Fruit fly (Drosophila melanogaster) whole organism, prepupa: ENCODE measurements around the gene RagA-B.
A peak's percentile ranks its signal among the peaks of the same experiment; 100 is the strongest.

Source experiments
- Blimp-1 ChIP-seq: fragments of 200-800 bp; sonication (Bioruptor generic); optimal IDR thresholded peaks from 3 replicates; lab custom pipeline; 2017; ENCODE audit warnings: missing biosample characterization, missing genetic modification characterization, mild to moderate bottlenecking, moderate library complexity, missing genetic modification reagents
- CG10631 ChIP-seq: fragments of 200-800 bp; sonication (Bioruptor generic); optimal IDR thresholded peaks from 2 replicates; lab custom pipeline; 2016; ENCODE audit warnings: missing biosample characterization, missing genetic modification characterization
- CG10669 ChIP-seq: fragments of 200-800 bp; sonication (Bioruptor generic); optimal IDR thresholded peaks from 3 replicates; lab custom pipeline; 2018; ENCODE audit warnings: missing biosample characterization, mild to moderate bottlenecking, missing genetic modification characterization, moderate library complexity
- CG11294 ChIP-seq: fragments of 200-800 bp; sonication (Bioruptor generic); IDR thresholded peaks from 2 replicates; pipeline ENCODE4 v1.3.6; 2022; ENCODE audit warnings: missing biosample characterization, missing genetic modification characterization
- CG11762 ChIP-seq: fragments of 200-800 bp; sonication (Bioruptor generic); optimal IDR thresholded peaks from 3 replicates; lab custom pipeline; 2016; ENCODE audit warnings: missing biosample characterization, missing genetic modification characterization; ENCODE audit not compliant: insufficient read depth
- CG11902 ChIP-seq: fragments of 200-800 bp; sonication (Bioruptor generic); optimal IDR thresholded peaks from 3 replicates; lab custom pipeline; 2016; ENCODE audit warnings: missing biosample characterization, missing genetic modification characterization
- CG15336 ChIP-seq: fragments of 200-800 bp; sonication (Bioruptor generic); IDR thresholded peaks from 2 replicates; pipeline ENCODE4 v1.3.6; 2022; ENCODE audit warnings: missing biosample characterization, missing genetic modification characterization
- CG1621 ChIP-seq: fragments of 200-800 bp; sonication (Bioruptor generic); optimal IDR thresholded peaks from 3 replicates; lab custom pipeline; 2018; ENCODE audit warnings: missing biosample characterization, mild to moderate bottlenecking, missing genetic modification characterization
- CG16779 ChIP-seq: fragments of 200-800 bp; sonication (Bioruptor generic); optimal IDR thresholded peaks from 3 replicates; lab custom pipeline; 2017; ENCODE audit warnings: missing biosample characterization, mild to moderate bottlenecking, missing genetic modification characterization
- CG31627 ChIP-seq: fragments of 200-800 bp; sonication (Bioruptor generic); optimal IDR thresholded peaks from 3 replicates; lab custom pipeline; 2016; ENCODE audit warnings: missing biosample characterization, missing genetic modification characterization
- CG32006 ChIP-seq: fragments of 200-800 bp; sonication (Bioruptor generic); optimal IDR thresholded peaks from 3 replicates; lab custom pipeline; 2017; ENCODE audit warnings: missing biosample characterization, mild to moderate bottlenecking, missing genetic modification characterization
- CG34406 ChIP-seq: fragments of 200-800 bp; sonication (Bioruptor generic); optimal IDR thresholded peaks from 3 replicates; lab custom pipeline; 2016; ENCODE audit warnings: missing biosample characterization, missing genetic modification characterization
- CG3919 ChIP-seq: fragments of 200-800 bp; sonication (Bioruptor generic); optimal IDR thresholded peaks from 3 replicates; lab custom pipeline; 2016; ENCODE audit warnings: missing biosample characterization, missing genetic modification characterization
- CG4318 ChIP-seq: fragments of 200-800 bp; sonication (Bioruptor generic); optimal IDR thresholded peaks from 3 replicates; lab custom pipeline; 2017; ENCODE audit warnings: missing biosample characterization, mild to moderate bottlenecking, missing genetic modification characterization
- CG6163 ChIP-seq: fragments of 200-800 bp; sonication (Bioruptor generic); IDR thresholded peaks from 3 replicates; pipeline ENCODE4 v1.3.6; 2022; ENCODE audit warnings: missing biosample characterization, missing genetic modification characterization
- CG6276 ChIP-seq: fragments of 200-800 bp; sonication (Bioruptor generic); optimal IDR thresholded peaks from 2 replicates; lab custom pipeline; 2017; ENCODE audit warnings: missing biosample characterization, mild to moderate bottlenecking, missing genetic modification characterization
- CG6792 ChIP-seq: fragments of 200-800 bp; sonication (Bioruptor generic); optimal IDR thresholded peaks from 3 replicates; lab custom pipeline; 2016; ENCODE audit warnings: missing biosample characterization, missing genetic modification characterization
- CG6808 ChIP-seq: fragments of 200-800 bp; sonication (Bioruptor generic); optimal IDR thresholded peaks from 3 replicates; lab custom pipeline; 2017; ENCODE audit warnings: missing biosample characterization, missing genetic modification characterization, mild to moderate bottlenecking, moderate library complexity, missing genetic modification reagents
- CG6854 ChIP-seq: fragments of 200-800 bp; sonication (Bioruptor generic); optimal IDR thresholded peaks from 2 replicates; lab custom pipeline; 2017; ENCODE audit warnings: missing biosample characterization, mild to moderate bottlenecking, missing genetic modification characterization
- CG7368 ChIP-seq: fragments of 200-800 bp; sonication (Bioruptor generic); optimal IDR thresholded peaks from 3 replicates; lab custom pipeline; 2016; ENCODE audit warnings: missing biosample characterization, missing genetic modification characterization
- CG8119 ChIP-seq: fragments of 200-800 bp; sonication (Bioruptor generic); IDR thresholded peaks from 3 replicates; pipeline ENCODE4 v1.3.6; 2022; ENCODE audit warnings: missing biosample characterization, missing genetic modification characterization
- Eip75B ChIP-seq: fragments of 200-800 bp; sonication (Bioruptor generic); optimal IDR thresholded peaks from 3 replicates; lab custom pipeline; 2016; ENCODE audit warnings: missing biosample characterization, missing genetic modification characterization
- Eip78C ChIP-seq: fragments of 200-800 bp; sonication (Bioruptor generic); peaks from one replicate; lab custom pipeline; 2016; ENCODE audit warnings: missing biosample characterization, missing genetic modification characterization
- Ets21C ChIP-seq: fragments of 200-800 bp; sonication (Bioruptor generic); optimal IDR thresholded peaks from 3 replicates; lab custom pipeline; 2016; ENCODE audit warnings: missing biosample characterization, missing genetic modification characterization
- Ets96B ChIP-seq: fragments of 200-800 bp; optimal IDR thresholded peaks from 2 replicates; lab custom pipeline; 2019; ENCODE audit warnings: missing biosample characterization, mild to moderate bottlenecking, missing genetic modification characterization, moderate library complexity
- Gug ChIP-seq: fragments of 200-800 bp; sonication (Bioruptor generic); IDR thresholded peaks from 2 replicates; pipeline ENCODE4 v1.3.6; 2022; ENCODE audit warnings: missing biosample characterization, missing genetic modification characterization
- Hr38 ChIP-seq: sonication (Bioruptor generic); optimal IDR thresholded peaks from 2 replicates; lab custom pipeline; 2016; ENCODE audit warnings: missing biosample characterization, missing genetic modification characterization
- Hr39 ChIP-seq: fragments of 200-800 bp; sonication (Bioruptor generic); optimal IDR thresholded peaks from 2 replicates; lab custom pipeline; 2016; ENCODE audit warnings: missing biosample characterization, missing genetic modification characterization
- Hr4 ChIP-seq: fragments of 200-800 bp; sonication (Bioruptor generic); optimal IDR thresholded peaks from 3 replicates; lab custom pipeline; 2016; ENCODE audit warnings: missing biosample characterization, missing genetic modification characterization
- Lpt ChIP-seq: fragments of 200-800 bp; sonication (Bioruptor generic); optimal IDR thresholded peaks from 3 replicates; lab custom pipeline; 2016; ENCODE audit warnings: missing biosample characterization, missing genetic modification characterization
- Smox ChIP-seq: fragments of 200-800 bp; sonication (Bioruptor generic); optimal IDR thresholded peaks from 3 replicates; lab custom pipeline; 2016; ENCODE audit warnings: missing biosample characterization, missing genetic modification characterization
- Sox102F ChIP-seq: fragments of 200-800 bp; sonication (Bioruptor generic); optimal IDR thresholded peaks from 2 replicates; lab custom pipeline; 2016; ENCODE audit warnings: missing biosample characterization, mild to moderate bottlenecking, missing genetic modification characterization
- Sox14 ChIP-seq: fragments of 200-800 bp; sonication (Bioruptor generic); optimal IDR thresholded peaks from 3 replicates; lab custom pipeline; 2016; ENCODE audit warnings: missing biosample characterization, missing genetic modification characterization
- Sox15 ChIP-seq: fragments of 200-800 bp; sonication (Bioruptor generic); optimal IDR thresholded peaks from 3 replicates; lab custom pipeline; 2016; ENCODE audit warnings: missing biosample characterization, missing genetic modification characterization
- achi ChIP-seq: fragments of 200-800 bp; sonication (Bioruptor generic); optimal IDR thresholded peaks from 3 replicates; lab custom pipeline; 2016; ENCODE audit warnings: missing biosample characterization, missing genetic modification characterization
- acj6 ChIP-seq: fragments of 200-800 bp; sonication (Bioruptor generic); optimal IDR thresholded peaks from 3 replicates; lab custom pipeline; 2016; ENCODE audit warnings: missing biosample characterization, missing genetic modification characterization
- cyc ChIP-seq: fragments of 200-800 bp; sonication (Bioruptor generic); optimal IDR thresholded peaks from 3 replicates; lab custom pipeline; 2016; ENCODE audit warnings: missing biosample characterization, missing genetic modification characterization
- dac ChIP-seq: fragments of 200-800 bp; sonication (Bioruptor generic); optimal IDR thresholded peaks from 2 replicates; lab custom pipeline; 2017; ENCODE audit warnings: missing biosample characterization, mild to moderate bottlenecking, missing genetic modification characterization
- eg ChIP-seq: fragments of 200-800 bp; sonication (Bioruptor generic); IDR thresholded peaks from 3 replicates; pipeline ENCODE4 v1.3.6; 2022; ENCODE audit warnings: missing biosample characterization, missing genetic modification characterization
- esn ChIP-seq: fragments of 200-800 bp; sonication (Bioruptor generic); optimal IDR thresholded peaks from 2 replicates; lab custom pipeline; 2016; ENCODE audit warnings: missing biosample characterization, mild to moderate bottlenecking, missing genetic modification characterization, moderate library complexity
- fd59A ChIP-seq: fragments of 200-800 bp; sonication (Bioruptor generic); optimal IDR thresholded peaks from 2 replicates; lab custom pipeline; 2017; ENCODE audit warnings: missing biosample characterization, mild to moderate bottlenecking, missing genetic modification characterization, missing genetic modification reagents
- fd85E ChIP-seq: fragments of 200-800 bp; sonication (Bioruptor generic); optimal IDR thresholded peaks from 3 replicates; lab custom pipeline; 2016; ENCODE audit warnings: missing biosample characterization, missing genetic modification characterization
- fkh ChIP-seq: fragments of 200-800 bp; sonication (Bioruptor generic); optimal IDR thresholded peaks from 3 replicates; lab custom pipeline; 2017; ENCODE audit warnings: missing biosample characterization, mild to moderate bottlenecking, missing genetic modification characterization, moderate library complexity
- lz ChIP-seq: fragments of 200-800 bp; sonication (Bioruptor generic); optimal IDR thresholded peaks from 3 replicates; lab custom pipeline; 2016; ENCODE audit warnings: missing biosample characterization, missing genetic modification characterization
- salr ChIP-seq, 2 experiments: fragments of 200-800 bp; sonication (Bioruptor generic); optimal IDR thresholded peaks; 3 replicates each; lab custom pipeline; 2016 to 2018; ENCODE audit warnings: missing biosample characterization in 2 of 2, missing genetic modification characterization in 2 of 2, mild to moderate bottlenecking in 1 of 2
- spab ChIP-seq: fragments of 200-800 bp; sonication (Bioruptor generic); optimal IDR thresholded peaks from 2 replicates; lab custom pipeline; 2017; ENCODE audit warnings: missing biosample characterization, mild to moderate bottlenecking, missing genetic modification characterization, missing genetic modification reagents
- svp ChIP-seq: fragments of 200-800 bp; sonication (Bioruptor generic); peaks from one replicate; lab custom pipeline; 2016; ENCODE audit warnings: missing biosample characterization, missing genetic modification characterization
- topi ChIP-seq: fragments of 200-800 bp; sonication (Bioruptor generic); optimal IDR thresholded peaks from 3 replicates; lab custom pipeline; 2016; ENCODE audit warnings: missing biosample characterization, missing genetic modification characterization
- vri ChIP-seq: fragments of 200-800 bp; sonication (Bioruptor generic); optimal IDR thresholded peaks from 3 replicates; lab custom pipeline; 2016; ENCODE audit warnings: missing biosample characterization, mild to moderate bottlenecking, missing genetic modification characterization

Gene RagA-B

DNA sequence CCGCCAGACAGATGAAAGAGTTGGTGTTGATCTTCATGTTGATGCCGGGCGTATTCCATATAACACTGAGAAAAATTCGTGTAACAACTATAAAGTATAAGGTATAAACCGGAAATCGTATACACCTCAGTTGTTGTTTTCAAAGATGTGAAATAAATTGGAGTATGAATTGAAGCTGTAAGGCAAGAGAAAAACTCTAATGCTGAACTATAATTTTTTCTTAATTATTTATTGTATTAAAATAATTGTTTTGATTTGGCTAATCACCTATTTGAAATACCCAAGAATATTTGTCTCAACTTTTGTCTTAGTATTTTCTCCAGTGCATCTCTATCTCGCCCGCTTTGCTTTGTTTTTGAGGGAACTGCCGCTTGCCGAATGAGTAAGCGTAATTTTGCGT lies 23.8 kb downstream of the RagA-B start (continued):
- TF ChIP-seq Sox102F (peak; percentile 4), vri (GFP tag; lab: Kevin White, UChicago) (no peak), CG7368 (GFP tag; lab: Kevin White, UChicago) (no peak), lz (GFP tag; lab: Kevin White, UChicago) (no peak), CG11902 (GFP tag; lab: Kevin White, UChicago) (peak; percentile 22), Sox14 (no peak), fd59A (no peak), Ets96B (tag; lab: Kevin White, UChicago) (no peak), salr (GFP tag; optimal IDR thresholded peaks at IDR 0.05; lab: Kevin White, UChicago) (peak in 1 of 2 experiments; percentile 15), CG3919 (peak; percentile 23), CG16779 (no peak), cyc (GFP tag; lab: Kevin White, UChicago) (no peak), CG15336 (peak; percentile 82), esn (GFP tag; lab: Kevin White, UChicago) (peak; percentile 38), acj6 (GFP tag; lab: Kevin White, UChicago) (peak; percentile 31), CG11294 (no peak), Smox (GFP tag; lab: Kevin White, UChicago) (peak; percentile 32), Hr39 (no peak), topi (GFP tag; lab: Kevin White, UChicago) (peak; percentile 37), CG6792 (no peak), CG8119 (GFP tag; lab: Robert Waterston, UW) (peak; percentile 62), dac (GFP tag; lab: Kevin White, UChicago) (peak; percentile 7), fkh (GFP tag; lab: Kevin White, UChicago) (no peak), spab (GFP tag; lab: Kevin White, UChicago) (no peak), CG34406 (peak; percentile 26), CG32006 (peak; percentile 79), Blimp-1 (GFP tag; lab: Kevin White, UChicago) (no peak), Eip78C (peak; percentile 65), CG6276 (GFP tag; lab: Kevin White, UChicago) (peak; percentile 36), CG11762 (GFP tag; lab: Kevin White, UChicago) (no peak), CG10669 (no peak), CG10631 (GFP tag; lab: Kevin White, UChicago) (peak; percentile 24)

DNA sequence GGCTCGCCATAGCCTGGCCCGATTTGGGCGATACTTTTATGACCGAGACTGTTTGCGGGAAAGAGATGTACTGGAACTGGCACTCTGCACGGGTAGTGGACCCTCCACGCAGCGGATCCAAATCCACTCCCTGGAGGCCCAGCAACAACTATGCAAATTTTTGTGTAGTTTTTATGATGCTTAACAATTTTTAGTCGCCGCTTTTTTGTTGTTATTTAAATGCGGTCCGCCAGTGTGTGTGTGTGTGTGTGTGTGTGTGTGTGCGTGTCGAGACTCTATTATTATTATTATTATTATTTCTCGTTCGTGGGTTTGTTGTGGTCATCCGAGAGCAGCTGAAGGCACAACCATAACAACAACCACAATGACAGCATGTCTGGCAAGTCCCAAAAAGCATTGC lies 25.0 kb downstream of the RagA-B start:
- TF ChIP-seq svp (GFP tag; lab: Kevin White, UChicago): peak; percentile 4
- peak; percentile 23 for TF ChIP-seq Eip78C
- TF ChIP-seq Sox15 (GFP tag; lab: Kevin White, UChicago): no peak
- TF ChIP-seq, all 60 proteins: peak for 2

DNA sequence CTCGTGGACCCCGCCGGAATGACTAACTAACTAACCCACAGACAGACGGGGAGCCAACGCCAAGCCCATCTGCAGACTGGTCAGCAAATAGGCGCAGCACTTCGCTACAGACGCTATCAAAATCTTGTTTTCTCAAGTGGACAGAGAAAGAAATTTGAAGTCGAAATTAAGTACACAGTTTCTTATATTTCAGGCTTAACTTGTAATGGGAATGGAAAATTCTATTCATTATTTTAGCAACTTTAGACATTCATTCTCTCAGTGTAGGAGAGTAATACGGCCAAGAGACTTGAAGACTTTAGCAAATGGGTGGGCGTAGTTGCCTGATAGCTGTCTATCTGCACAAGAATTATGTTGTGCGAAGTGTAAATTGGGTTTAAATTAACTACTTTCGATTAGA lies 25.8 kb downstream of the RagA-B start:
- TF ChIP-seq salr (GFP tag; optimal IDR thresholded peaks at IDR 0.05; lab: Kevin White, UChicago) (peak; percentile 35 to 45), Blimp-1 (GFP tag; lab: Kevin White, UChicago) (no peak), fd59A (peak; percentile 56), Hr4 (peak; percentile 49), fkh (GFP tag; lab: Kevin White, UChicago) (no peak), CG7368 (GFP tag; lab: Kevin White, UChicago) (no peak), CG31627 (GFP tag; lab: Kevin White, UChicago) (no peak), eg (GFP tag; lab: Robert Waterston, UW) (peak; percentile 74), Hr38 (GFP tag; lab: Kevin White, UChicago) (no peak), CG6808 (peak; percentile 64), dac (GFP tag; lab: Kevin White, UChicago) (no peak), achi (GFP tag; lab: Kevin White, UChicago) (peak; percentile 42), Ets21C (no peak), Eip75B (peak; percentile 53), CG4318 (peak; percentile 35), Smox (GFP tag; lab: Kevin White, UChicago) (no peak), CG6163 (GFP tag; lab: Robert Waterston, UW) (peak; percentile 83), fd85E (GFP tag; lab: Kevin White, UChicago) (no peak), vri (GFP tag; lab: Kevin White, UChicago) (no peak), Sox14 (peak; percentile 59), acj6 (GFP tag; lab: Kevin White, UChicago) (peak; percentile 39), Lpt (GFP tag; lab: Kevin White, UChicago) (peak; percentile 50), CG3919 (peak; percentile 67), Sox15 (GFP tag; lab: Kevin White, UChicago) (no peak), CG6854 (GFP tag; lab: Kevin White, UChicago) (no peak), Gug (GFP tag; lab: Robert Waterston, UW) (peak; percentile 43; the same call in 1 of the 2 replicates), CG1621 (tag; lab: Kevin White, UChicago) (peak; percentile 52), CG10631 (GFP tag; lab: Kevin White, UChicago) (peak; percentile 75)
